Worm (Caenorhabditis elegans) whole organism, L4 larva: ENCODE data around the gene phf-32.
A peak's percentile ranks its signal among the peaks of the same experiment; 100 is the strongest.

Experiments used
- F26F4.8 ChIP-seq: fragments of 200-800 bp; sonication (Bioruptor generic); conservative IDR thresholded peaks from 2 replicates; pipeline ENCODE4 v1.3.6; 2022; ENCODE audit warnings: missing genetic modification characterization, missing compliant biosample characterization
- T26A8.4 ChIP-seq: fragments of 200-800 bp; sonication (Bioruptor generic); IDR thresholded peaks from 2 replicates; pipeline ENCODE4 v1.3.6; 2022; ENCODE audit warnings: missing genetic modification characterization, missing compliant biosample characterization
- Y48G9A.11 ChIP-seq: fragments of 200-800 bp; sonication (Bioruptor generic); IDR thresholded peaks from 2 replicates; pipeline ENCODE4 v1.3.6; 2022; ENCODE audit warnings: missing genetic modification reagents, missing genetic modification characterization, missing compliant biosample characterization
- Y75B8A.6 ChIP-seq: fragments of 200-800 bp; sonication (Bioruptor generic); IDR thresholded peaks from 2 replicates; pipeline ENCODE4 v1.3.6; 2022; ENCODE audit warnings: missing genetic modification reagents, missing genetic modification characterization, missing compliant biosample characterization
- ZK337.2 ChIP-seq: fragments of 200-800 bp; sonication (Bioruptor generic); IDR thresholded peaks from 2 replicates; pipeline ENCODE4 v1.3.6; 2022; ENCODE audit warnings: missing genetic modification reagents, missing genetic modification characterization, missing compliant biosample characterization
- aha-1 ChIP-seq: fragments of 150-350 bp; peaks from one replicate; lab custom pipeline; 2014; ENCODE audit warnings: missing biosample characterization, missing genetic modification characterization
- ceh-20 ChIP-seq: fragments of 200-800 bp; sonication (Bioruptor generic); IDR thresholded peaks from 2 replicates; pipeline ENCODE4 v1.3.6; 2022; ENCODE audit warnings: missing genetic modification reagents, missing genetic modification characterization, missing compliant biosample characterization
- ceh-44 ChIP-seq: fragments of 200-800 bp; sonication (Bioruptor generic); IDR thresholded peaks from 2 replicates; pipeline ENCODE4 v1.3.6; 2022; ENCODE audit warnings: missing genetic modification reagents, missing genetic modification characterization, missing compliant biosample characterization
- ceh-82 ChIP-seq: sonication (generic microtip); optimal IDR thresholded peaks from 2 replicates; lab custom pipeline; 2017; ENCODE audit warnings: missing biosample characterization, missing genetic modification characterization
- daf-16 ChIP-seq, 3 experiments: sonication (generic microtip); optimal IDR thresholded peaks; 2 replicates each; lab custom pipeline; 2016 to 2017; ENCODE audit warnings: missing genetic modification characterization in 3 of 3, missing genetic modification reagents in 3 of 3, mild to moderate bottlenecking in 2 of 3, missing compliant biosample characterization in 2 of 3, missing biosample characterization in 1 of 3, moderate library complexity in 1 of 3
- dmd-6 ChIP-seq: fragments of 200-800 bp; sonication (Bioruptor generic); IDR thresholded peaks from 2 replicates; pipeline ENCODE4 v1.3.6; 2022; ENCODE audit warnings: missing genetic modification reagents, missing genetic modification characterization, missing compliant biosample characterization
- dmd-8 ChIP-seq: fragments of 200-800 bp; sonication (Bioruptor generic); IDR thresholded peaks from 2 replicates; pipeline ENCODE4 v1.3.6; 2022; ENCODE audit warnings: missing genetic modification characterization, missing compliant biosample characterization
- duxl-1 ChIP-seq: sonication (generic microtip); optimal IDR thresholded peaks from 2 replicates; lab custom pipeline; 2016; ENCODE audit warnings: mild to moderate bottlenecking, missing genetic modification characterization, moderate library complexity, missing compliant biosample characterization; ENCODE audit not compliant: poor library complexity
- dve-1 ChIP-seq: sonication (generic microtip); optimal IDR thresholded peaks from 2 replicates; lab custom pipeline; 2017; ENCODE audit warnings: antibody characterized with exemption, mild to moderate bottlenecking, missing genetic modification characterization, missing compliant biosample characterization; ENCODE audit not compliant: insufficient read depth
- egl-27 ChIP-seq: sonication (generic microtip); optimal IDR thresholded peaks from 3 replicates; lab custom pipeline; 2017; ENCODE audit warnings: missing biosample characterization, missing genetic modification reagents, missing genetic modification characterization
- fos-1 ChIP-seq: fragments of 150-350 bp; optimal IDR thresholded peaks from 2 replicates; lab custom pipeline; 2014; ENCODE audit warnings: missing biosample characterization, missing genetic modification characterization
- gei-8 ChIP-seq: fragments of 200-800 bp; sonication (Bioruptor generic); optimal IDR thresholded peaks from 2 replicates; lab custom pipeline; 2018; ENCODE audit warnings: mild to moderate bottlenecking, missing genetic modification characterization, missing compliant biosample characterization
- hlh-11 ChIP-seq: fragments of 200-800 bp; sonication (Bioruptor generic); optimal IDR thresholded peaks from 2 replicates; lab custom pipeline; 2018; ENCODE audit warnings: mild to moderate bottlenecking, missing genetic modification characterization, missing compliant biosample characterization
- hlh-30 ChIP-seq: sonication (generic microtip); optimal IDR thresholded peaks from 2 replicates; lab custom pipeline; 2017; ENCODE audit warnings: antibody characterized with exemption, mild to moderate bottlenecking, missing genetic modification characterization, missing compliant biosample characterization; ENCODE audit not compliant: insufficient read depth
- madf-5 ChIP-seq, 2 experiments: fragments of 200-800 bp; sonication (Bioruptor generic); IDR thresholded peaks; 2 replicates each; pipeline ENCODE4 v1.3.6; 2022; ENCODE audit warnings: missing compliant biosample characterization in 2 of 2, missing genetic modification characterization in 2 of 2
- madf-9 ChIP-seq: fragments of 200-800 bp; sonication (Bioruptor generic); conservative IDR thresholded peaks from 2 replicates; pipeline ENCODE4 v1.3.6; 2022; ENCODE audit warnings: missing genetic modification reagents, missing genetic modification characterization, missing compliant biosample characterization
- mes-2 ChIP-seq: sonication (generic microtip); optimal IDR thresholded peaks from 2 replicates; lab custom pipeline; 2016; ENCODE audit warnings: missing genotype, mild to moderate bottlenecking, missing genetic modification characterization, missing compliant biosample characterization; ENCODE audit not compliant: poor library complexity, severe bottlenecking
- mxl-2 ChIP-seq: fragments of 200-800 bp; sonication (Bioruptor generic); conservative IDR thresholded peaks from 2 replicates; pipeline ENCODE4 v1.3.6; 2022; ENCODE audit warnings: missing genetic modification reagents, missing genetic modification characterization, missing compliant biosample characterization
- nhr-10 ChIP-seq: fragments of 150-350 bp; optimal IDR thresholded peaks from 2 replicates; lab custom pipeline; 2014; ENCODE audit warnings: missing biosample characterization, missing genetic modification characterization
- nhr-111 ChIP-seq: fragments of 200-800 bp; sonication (Bioruptor generic); optimal IDR thresholded peaks from 2 replicates; lab custom pipeline; 2018; ENCODE audit warnings: mild to moderate bottlenecking, missing genetic modification characterization, missing compliant biosample characterization
- nhr-28 ChIP-seq: fragments of 150-350 bp; optimal IDR thresholded peaks from 2 replicates; lab custom pipeline; 2014; ENCODE audit warnings: missing biosample characterization, missing genetic modification characterization
- pha-4 ChIP-seq, 2 experiments: fragments of 150-350 bp in 1 of 2; fragments of 200-800 bp in 1 of 2; sonication (Bioruptor generic) in 1 of 2; IDR thresholded peaks in 1 of 2; optimal IDR thresholded peaks in 1 of 2; 2 replicates each; pipeline versions ENCODE4 v1.3.6 to Lab custom; 2014 to 2022; ENCODE audit warnings: missing genetic modification characterization in 2 of 2, missing genetic modification reagents in 2 of 2, missing biosample characterization in 1 of 2, missing compliant biosample characterization in 1 of 2
- snpc-1.2 ChIP-seq: fragments of 200-800 bp; sonication (Bioruptor generic); IDR thresholded peaks from 2 replicates; pipeline ENCODE4 v1.3.6; 2022; ENCODE audit warnings: missing genetic modification reagents, missing genetic modification characterization, missing compliant biosample characterization
- unc-130 ChIP-seq: sonication (generic microtip); optimal IDR thresholded peaks from 2 replicates; lab custom pipeline; 2016; ENCODE audit warnings: missing genetic modification reagents, missing genetic modification characterization, missing compliant biosample characterization
- unc-62 ChIP-seq, 3 experiments: fragments of 150-350 bp in 1 of 3; sonication (generic microtip); optimal IDR thresholded peaks in 2 of 3; peaks in 1 of 3; 1 replicate in 1 of 3; 2 replicates in 2 of 3; lab custom pipeline; 2014 to 2017; ENCODE audit warnings: missing biosample characterization in 3 of 3, missing genetic modification characterization in 3 of 3, missing genetic modification reagents in 3 of 3, missing genotype in 1 of 3
- zip-2 ChIP-seq: fragments of 150-350 bp; optimal IDR thresholded peaks from 2 replicates; lab custom pipeline; 2014; ENCODE audit warnings: missing biosample characterization, missing genetic modification characterization
- ztf-11 ChIP-seq: fragments of 150-350 bp; optimal IDR thresholded peaks from 2 replicates; lab custom pipeline; 2014; ENCODE audit warnings: missing biosample characterization, missing genetic modification characterization
- ztf-7 ChIP-seq: fragments of 150-350 bp; optimal IDR thresholded peaks from 2 replicates; lab custom pipeline; 2014; ENCODE audit warnings: missing biosample characterization, missing genetic modification characterization

phf-32 gene

DNA sequence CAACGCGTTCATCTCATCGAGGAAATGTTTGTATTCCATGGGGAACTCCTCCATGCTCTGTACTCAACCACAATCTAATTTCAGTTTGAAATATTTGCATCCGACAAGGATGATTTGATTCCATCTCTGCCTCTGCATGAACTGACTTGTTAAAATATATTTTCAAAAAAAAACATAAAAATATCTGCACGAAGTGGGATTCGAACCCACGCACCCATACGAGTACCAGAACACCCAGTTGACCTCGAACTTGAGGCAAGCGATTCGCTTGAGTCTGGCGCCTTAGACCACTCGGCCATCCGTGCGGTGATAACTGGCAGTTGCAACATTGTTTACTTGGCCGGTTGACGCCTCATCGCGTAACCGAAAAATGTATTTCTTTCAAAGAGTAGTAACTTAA is 41.2 kb downstream of the phf-32 start (continued):
- TF ChIP-seq egl-27 (no peak), duxl-1 (tag; lab: Kevin White, UChicago) (peak; percentile 53), T26A8.4 (GFP tag; lab: Robert Waterston, UW) (peak; percentile 50), madf-5 (GFP tag; IDR thresholded peaks at IDR 0.05; lab: Robert Waterston, UW) (no peak), dmd-8 (GFP tag; lab: Robert Waterston, UW) (peak; percentile 80), nhr-10 (tag; lab: Kevin White, UChicago) (no peak), unc-130 (GFP tag; lab: Kevin White, UChicago) (peak; percentile 31), Y48G9A.11 (GFP tag; lab: Robert Waterston, UW) (peak; percentile 67), nhr-28 (tag; lab: Kevin White, UChicago) (peak; percentile 56), aha-1 (peak; percentile 92), Y75B8A.6 (GFP tag; lab: Robert Waterston, UW) (0 out of 2 replicates have a peak, but pooled peaks have one; percentile 50), pha-4 (GFP tag; IDR thresholded peaks at IDR 0.05; lab: Robert Waterston, UW) (peak; percentile 69; the same call in 1 of the 2 replicates), pha-4 (tag; optimal IDR thresholded peaks at IDR 0.05; lab: Kevin White, UChicago) (no peak), ZK337.2 (0 out of 2 replicates have a peak, but pooled peaks have one; percentile 51), ceh-20 (GFP tag; lab: Robert Waterston, UW) (peak; percentile 42; the same call in 1 of the 2 replicates), zip-2 (tag; lab: Kevin White, UChicago) (no peak), mxl-2 (GFP tag; lab: Robert Waterston, UW) (no peak), ceh-44 (GFP tag; lab: Robert Waterston, UW) (peak; percentile 81), ceh-82 (tag; lab: Kevin White, UChicago) (no peak), ztf-11 (no peak), fos-1 (tag; lab: Kevin White, UChicago) (no peak), hlh-30 (tag; lab: Kevin White, UChicago) (peak; percentile 27), snpc-1.2 (GFP tag; lab: Robert Waterston, UW) (peak; percentile 89), mes-2 (tag; lab: Kevin White, UChicago) (peak; percentile 77), ztf-7 (tag; lab: Kevin White, UChicago) (peak; percentile 28), dve-1 (no peak), madf-9 (GFP tag; lab: Robert Waterston, UW) (peak; percentile 85), F26F4.8 (GFP tag; lab: Robert Waterston, UW) (peak; percentile 67; the same call in 1 of the 2 replicates), nhr-111 (GFP tag; lab: Kevin White, UChicago) (no peak)

DNA sequence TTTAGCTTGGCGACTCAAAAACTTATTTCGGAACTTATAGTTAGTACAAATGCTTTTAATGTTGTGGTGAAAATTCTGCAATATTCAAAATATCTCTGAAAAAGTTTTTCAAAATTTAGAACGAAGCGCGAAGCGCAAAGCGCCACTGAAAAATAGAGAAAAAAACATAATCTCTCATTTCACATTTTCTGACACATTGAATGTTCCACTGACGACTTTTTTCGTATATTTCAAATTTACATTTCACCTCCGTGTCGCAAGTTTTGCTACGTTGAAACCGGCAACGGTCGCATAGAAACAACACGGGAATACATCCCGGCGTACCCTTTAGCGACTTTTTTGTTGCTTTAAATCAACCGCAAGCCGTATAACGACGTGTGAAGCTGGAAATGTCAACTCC is 41.7 kb downstream of the phf-32 start, which contains the start of gene F42F12.14:
Gene F42F12.14 (plus strand): TSS at position 301 of the 400 bp plus-strand sequence.
- TF ChIP-seq unc-62 (GFP tag; optimal IDR thresholded peaks at IDR 0.05 in 1 of 2; lab: Kevin White, UChicago) (peak in 1 of 2 experiments; percentile 74), unc-62 (tag; optimal IDR thresholded peaks at IDR 0.05; lab: Kevin White, UChicago) (no peak), gei-8 (GFP tag; lab: Kevin White, UChicago) (no peak)
- TF ChIP-seq, all 104 proteins: peak for 1

- peak; percentile 10 for TF ChIP-seq hlh-30 (tag; lab: Kevin White, UChicago)
- TF ChIP-seq madf-5 (GFP tag; IDR thresholded peaks at IDR 0.05; lab: Robert Waterston, UW) = no peak
- TF ChIP-seq T26A8.4 (GFP tag; lab: Robert Waterston, UW) = no peak
- TF ChIP-seq snpc-1.2 (GFP tag; lab: Robert Waterston, UW) = no peak
- TF ChIP-seq hlh-11 (tag; lab: Kevin White, UChicago) = peak; percentile 30
- TF ChIP-seq dmd-6 (GFP tag; lab: Robert Waterston, UW) = peak; percentile 20; the same call in 1 of the 2 replicates
- TF ChIP-seq nhr-28 (tag; lab: Kevin White, UChicago) = peak; percentile 21
- TF ChIP-seq daf-16 (GFP tag; optimal IDR thresholded peaks at IDR 0.05; lab: Kevin White, UChicago) = no peak
- peak; percentile 87 for TF ChIP-seq daf-16 (tag; optimal IDR thresholded peaks at IDR 0.05; lab: Kevin White, UChicago)
Observed at ce11 chrX:12350207-12350606, 43.5 kb downstream of the phf-32 start, which contains the start of gene F42F12.3. Gene F42F12.3 (plus strand): TSS chrX:12350578.
